Comparison of ENCODE assay signal across 3 worm cellular contexts in genomic region chrV:14432259-14432658, ce11.
TF ChIP-seq lines count a peak whose summit lies in the region.

TSS of gene egl-1 (minus strand) at chrV:14432359.

TF ChIP-seq in whole organism, late embryonic, 69 proteins besides CTCF, POLR2A, EP300 and RAD21:
- TF ChIP-seq ref-2 (tag; optimal IDR thresholded peaks at IDR 0.05; lab: Kevin White, UChicago), result peak; percentile 17
- TF ChIP-seq dmd-4 (tag; optimal IDR thresholded peaks at IDR 0.05; lab: Kevin White, UChicago; ENCODE audit: borderline replicate concordance), result no peak

TF ChIP-seq in whole organism, mixed stage, embryonic, 35 proteins besides CTCF, POLR2A, EP300 and RAD21:
- TF ChIP-seq cnd-1 (tag; optimal IDR thresholded peaks at IDR 0.05; lab: Kevin White, UChicago) (no peak), zip-8 (tag; optimal IDR thresholded peaks at IDR 0.05; lab: Kevin White, UChicago) (peak; percentile 77), unc-39 (tag; optimal IDR thresholded peaks at IDR 0.05; lab: Kevin White, UChicago) (no peak)

TF ChIP-seq in whole organism, young adult, 124 proteins besides CTCF, POLR2A, EP300 and RAD21:
- TF ChIP-seq somi-1 (GFP tag; optimal IDR thresholded peaks at IDR 0.05; lab: Kevin White, UChicago) (no peak), aptf-3 (GFP tag; IDR thresholded peaks at IDR 0.05; lab: Robert Waterston, UW) (0 out of 2 replicates have a peak, but pooled peaks have one; percentile 35)
